Worm (Caenorhabditis elegans): ENCODE results near the gene F55C5.17.

F55C5.17 gene

DNA sequence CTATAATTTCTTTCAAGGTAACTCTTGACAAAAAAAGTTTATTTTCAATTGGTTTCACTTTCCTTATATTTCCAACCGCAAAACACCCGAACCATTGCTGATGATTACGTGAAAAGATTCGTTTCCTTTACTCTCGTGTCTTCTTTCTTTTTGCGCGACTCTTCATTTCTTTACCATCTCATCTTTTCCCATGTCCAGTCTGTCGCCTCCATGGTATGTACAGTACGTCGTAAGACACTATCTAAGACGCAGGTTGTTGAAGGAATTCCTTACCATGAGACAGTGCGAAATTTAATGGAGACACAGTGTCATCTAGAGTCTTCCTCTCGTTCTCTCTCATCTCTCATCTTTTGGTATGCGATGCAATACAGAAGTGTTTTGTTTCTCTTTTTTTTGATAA is 2.2 kb upstream of the F55C5.17 start (continued):
- TF ChIP-seq zip-4 (GFP tag; optimal IDR thresholded peaks at IDR 0.05) = no peak
- TF ChIP-seq mep-1 (tag; optimal IDR thresholded peaks at IDR 0.05) = peak; percentile 73
- TF ChIP-seq zag-1 (tag; optimal IDR thresholded peaks at IDR 0.05) = no peak
- TF ChIP-seq nhr-84 (tag; optimal IDR thresholded peaks at IDR 0.05) = no peak
- no peak for TF ChIP-seq unc-62 (GFP tag; optimal IDR thresholded peaks at IDR 0.05)
- no peak for TF ChIP-seq rnt-1 (tag; optimal IDR thresholded peaks at IDR 0.05)
- TF ChIP-seq aha-1 (tag; optimal IDR thresholded peaks at IDR 0.05) = no peak
- peak; percentile 18 for TF ChIP-seq xbp-1 (tag; optimal IDR thresholded peaks at IDR 0.05)
- TF ChIP-seq lin-39 (tag; optimal IDR thresholded peaks at IDR 0.05) = no peak
- TF ChIP-seq ceh-88 (GFP tag; IDR thresholded peaks at IDR 0.05) = no peak
- TF ChIP-seq pax-3 (tag; optimal IDR thresholded peaks at IDR 0.05) = no peak
- TF ChIP-seq mab-9 (GFP tag; IDR thresholded peaks at IDR 0.05) = no peak
- peak; percentile 56 to 85 for TF ChIP-seq lsy-2 (tag; optimal IDR thresholded peaks at IDR 0.05)
- no peak for TF ChIP-seq isw-1 (GFP tag; IDR thresholded peaks at IDR 0.05)
- peak; percentile 37 for TF ChIP-seq swsn-7 (tag; optimal IDR thresholded peaks at IDR 0.05)
- TF ChIP-seq skn-1 (tag; optimal IDR thresholded peaks at IDR 0.05) = peak; percentile 60
- TF ChIP-seq mef-2 (tag; optimal IDR thresholded peaks at IDR 0.05) = no peak
- TF ChIP-seq ztf-4 (tag; optimal IDR thresholded peaks at IDR 0.05) = no peak
- no peak for TF ChIP-seq alr-1 (tag; optimal IDR thresholded peaks at IDR 0.05; ENCODE audit: borderline replicate concordance)
- no peak for TF ChIP-seq nhr-12 (tag; optimal IDR thresholded peaks at IDR 0.05)
- TF ChIP-seq elt-2 (tag; optimal IDR thresholded peaks at IDR 0.05) = peak; percentile 43
- no peak for TF ChIP-seq pag-3 (tag; optimal IDR thresholded peaks at IDR 0.05; ENCODE audit: borderline replicate concordance, insufficient read depth)
- TF ChIP-seq ces-1 (GFP tag; optimal IDR thresholded peaks at IDR 0.05) = no peak
- TF ChIP-seq mdl-1 (tag; optimal IDR thresholded peaks at IDR 0.05) = peak in 1 of 2 experiments; percentile 84
- peak; percentile 16 to 85 for TF ChIP-seq lin-35 (GFP tag; optimal IDR thresholded peaks at IDR 0.05)
- TF ChIP-seq aly-2 (tag; optimal IDR thresholded peaks at IDR 0.05) = no peak
- peak; percentile 10 to 57 (median 16) for TF ChIP-seq dpl-1 (GFP tag; optimal IDR thresholded peaks at IDR 0.05)
- TF ChIP-seq nhr-237 (tag; optimal IDR thresholded peaks at IDR 0.05) = no peak
- peak; percentile 77 for TF ChIP-seq nhr-90 (tag; optimal IDR thresholded peaks at IDR 0.05; ENCODE audit: poor library complexity)
- peak; percentile 43 for TF ChIP-seq lir-3 (tag; optimal IDR thresholded peaks at IDR 0.05; ENCODE audit: poor library complexity)
- no peak for TF ChIP-seq ceh-90 (tag; optimal IDR thresholded peaks at IDR 0.05)

DNA sequence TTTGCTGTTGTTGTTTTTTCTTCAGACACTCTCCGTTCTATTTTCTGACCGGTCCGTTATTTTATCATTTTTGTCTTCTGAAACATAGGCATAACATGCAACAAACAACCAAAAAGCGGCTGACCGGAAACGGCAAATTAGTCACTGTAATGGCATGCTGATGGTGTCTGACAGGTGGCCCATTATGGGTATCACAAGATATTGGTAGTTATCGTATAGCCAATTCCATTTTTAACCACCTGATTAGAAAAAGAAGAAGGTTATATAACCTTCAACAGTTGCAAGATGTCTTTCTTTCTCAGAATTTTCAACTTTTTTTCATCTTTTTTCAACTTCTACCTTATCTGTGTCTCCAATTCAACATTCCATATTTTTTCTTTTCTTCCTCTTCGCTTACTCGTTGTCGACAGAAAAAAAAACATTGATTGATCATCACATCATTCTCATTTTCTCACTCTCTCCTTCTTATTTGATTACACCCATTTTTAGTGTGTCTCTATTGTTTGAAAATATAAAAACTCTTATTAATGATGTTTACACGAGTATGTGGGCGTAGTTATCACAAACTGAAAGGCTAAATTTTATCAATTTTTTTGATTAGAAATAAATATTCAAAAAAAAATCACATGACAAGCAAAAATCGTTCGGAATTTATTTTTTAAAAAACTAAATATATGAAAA is 1.4 kb upstream of the F55C5.17 start:
- TF ChIP-seq dsc-1 (tag; optimal IDR thresholded peaks at IDR 0.05) (no peak), ceh-82 (tag; optimal IDR thresholded peaks at IDR 0.05) (no peak), alr-1 (tag; optimal IDR thresholded peaks at IDR 0.05; ENCODE audit: borderline replicate concordance) (no peak), rnt-1 (tag; optimal IDR thresholded peaks at IDR 0.05) (no peak), unc-130 (tag; optimal IDR thresholded peaks at IDR 0.05) (peak; percentile 62), efl-3 (GFP tag; optimal IDR thresholded peaks at IDR 0.05) (no peak), unc-86 (tag; optimal IDR thresholded peaks at IDR 0.05) (no peak), nhr-28 (tag; optimal IDR thresholded peaks at IDR 0.05) (no peak), sox-4 (tag; optimal IDR thresholded peaks at IDR 0.05) (no peak), mab-9 (GFP tag; IDR thresholded peaks at IDR 0.05) (no peak), unc-98 (GFP tag; IDR thresholded peaks at IDR 0.05) (no peak), nhr-237 (tag; optimal IDR thresholded peaks at IDR 0.05) (no peak), mep-1 (tag; optimal IDR thresholded peaks at IDR 0.05) (peak; percentile 43), C16A3.4 (tag; optimal IDR thresholded peaks at IDR 0.05) (no peak), F16B12.6 (tag; optimal IDR thresholded peaks at IDR 0.05) (no peak), aha-1 (tag; optimal IDR thresholded peaks at IDR 0.05) (no peak), nhr-19 (GFP tag; conservative IDR thresholded peaks at IDR 0.05) (peak; percentile 22; the same call in 1 of the 2 replicates), nhr-47 (tag; optimal IDR thresholded peaks at IDR 0.05) (no peak), fos-1 (tag; optimal IDR thresholded peaks at IDR 0.05) (no peak), lin-39 (tag; optimal IDR thresholded peaks at IDR 0.05) (no peak), grh-1 (GFP tag; IDR thresholded peaks at IDR 0.05) (no peak), lir-3 (tag; optimal IDR thresholded peaks at IDR 0.05; ENCODE audit: poor library complexity) (peak; percentile 34), mef-2 (tag; optimal IDR thresholded peaks at IDR 0.05) (no peak), ceh-8 (GFP tag; optimal IDR thresholded peaks at IDR 0.05) (no peak), sptf-1 (tag; optimal IDR thresholded peaks at IDR 0.05) (no peak), mdl-1 (tag; optimal IDR thresholded peaks at IDR 0.05) (peak in 1 of 2 experiments; percentile 36), C04F5.9 (tag; optimal IDR thresholded peaks at IDR 0.05) (no peak), ztf-4 (tag; optimal IDR thresholded peaks at IDR 0.05) (no peak), ama-1 (optimal IDR thresholded peaks at IDR 0.05) (no peak), zag-1 (tag; optimal IDR thresholded peaks at IDR 0.05) (no peak), pax-3 (tag; optimal IDR thresholded peaks at IDR 0.05) (peak; percentile 11), tbx-2 (tag; optimal IDR thresholded peaks at IDR 0.05) (peak; percentile 50)
